Worm (Caenorhabditis elegans) whole organism, L4/young adult: ENCODE measurements around the gene F32H5.4.

Source experiments
- dao-5 ChIP-seq: sonication (generic microtip); optimal IDR thresholded peaks from 2 replicates; lab custom pipeline; 2016; ENCODE audit warnings: missing genotype, missing genetic modification characterization, moderate library complexity, missing compliant biosample characterization
- him-1 ChIP-seq: sonication (generic microtip); optimal IDR thresholded peaks from 2 replicates; lab custom pipeline; 2016; ENCODE audit warnings: missing genotype, missing genetic modification reagents, missing genetic modification characterization, missing compliant biosample characterization

ce11 chrV:13409089-13409488, 48.7 kb downstream of the F32H5.4 start:
- TF ChIP-seq him-1 (tag; lab: Kevin White, UChicago), result no peak
- TF ChIP-seq dao-5, result no peak
